Fruit fly (Drosophila melanogaster) whole organism: ENCODE measurements around the gene CG17207.

Experiments
- CG8478 ChIP-seq: fragments of >200 bp; optimal IDR thresholded peaks from 2 replicates; lab custom pipeline; 2018; ENCODE audit warnings: inconsistent platforms
- Dll ChIP-seq: fragments of >200 bp; optimal IDR thresholded peaks from 2 replicates; lab custom pipeline; 2017

DNA sequence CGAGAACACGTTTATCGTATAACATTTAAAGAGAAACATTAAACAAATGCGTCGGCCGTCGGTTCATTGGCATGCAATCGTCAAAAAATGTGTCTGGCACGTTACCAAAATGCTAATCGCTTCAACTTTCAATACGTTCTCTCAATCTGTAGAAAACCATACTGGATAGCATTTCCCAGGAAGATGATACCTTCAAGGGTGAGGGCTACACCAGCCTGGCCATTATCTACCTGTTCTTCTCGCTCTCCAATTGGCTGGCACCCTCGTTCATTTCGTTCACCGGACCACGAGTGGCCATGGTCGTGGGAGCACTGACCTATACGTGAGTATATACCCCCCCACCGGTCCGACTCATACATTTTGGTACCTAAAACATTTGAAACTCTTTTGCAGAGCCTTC, 15.6 kb upstream of the CG17207 start:
- no peak for TF ChIP-seq CG8478 (lab: Kevin White, UChicago)
- TF ChIP-seq Dll (lab: Kevin White, UChicago), result no peak
